Worm (Caenorhabditis elegans) whole organism, early embryonic: ENCODE results near the gene eef-1B.2.

Source experiments
- B0310.2 ChIP-seq: sonication (generic microtip); optimal IDR thresholded peaks from 2 replicates; lab custom pipeline; 2016; ENCODE audit warnings: mild to moderate bottlenecking, missing genetic modification characterization, missing compliant biosample characterization
- aly-1 ChIP-seq: sonication (generic microtip); optimal IDR thresholded peaks from 2 replicates; lab custom pipeline; 2016; ENCODE audit warnings: missing genetic modification characterization, missing compliant biosample characterization
- ama-1 ChIP-seq: fragments of 150-350 bp; optimal IDR thresholded peaks from 2 replicates; lab custom pipeline; 2014
- ceh-13 ChIP-seq: fragments of 200-800 bp; sonication (Bioruptor generic); optimal IDR thresholded peaks from 2 replicates; lab custom pipeline; 2018; ENCODE audit warnings: mild to moderate bottlenecking, missing genetic modification characterization, missing compliant biosample characterization
- ceh-36 ChIP-seq: sonication (generic microtip); optimal IDR thresholded peaks from 2 replicates; lab custom pipeline; 2016; ENCODE audit warnings: missing genetic modification characterization, inconsistent platforms, missing compliant biosample characterization
- flt-1 ChIP-seq: fragments of 200-800 bp; sonication (Bioruptor generic); IDR thresholded peaks from 2 replicates; pipeline ENCODE4 v1.3.6; 2022; ENCODE audit warnings: missing genetic modification characterization, missing compliant biosample characterization
- hmbx-1 ChIP-seq: sonication (generic microtip); optimal IDR thresholded peaks from 2 replicates; lab custom pipeline; 2016; ENCODE audit warnings: mild to moderate bottlenecking, missing genetic modification characterization, missing compliant biosample characterization
- hnd-1 ChIP-seq: sonication (generic microtip); optimal IDR thresholded peaks from 2 replicates; lab custom pipeline; 2016; ENCODE audit warnings: missing genetic modification characterization, missing compliant biosample characterization
- pes-1 ChIP-seq: fragments of 200-800 bp; sonication (Bioruptor generic); IDR thresholded peaks from 2 replicates; pipeline ENCODE4 v1.3.6; 2022; ENCODE audit warnings: missing genetic modification reagents, missing genetic modification characterization, missing compliant biosample characterization
- sea-1 ChIP-seq: fragments of 200-800 bp; sonication (Bioruptor generic); conservative IDR thresholded peaks from 2 replicates; pipeline ENCODE4 v1.3.6; 2022; ENCODE audit warnings: missing genetic modification characterization, missing compliant biosample characterization
- tbx-37 ChIP-seq: fragments of 200-800 bp; sonication (Bioruptor generic); conservative IDR thresholded peaks from 2 replicates; pipeline ENCODE4 v1.3.6; 2022; ENCODE audit warnings: missing genetic modification reagents, missing genetic modification characterization, missing compliant biosample characterization

DNA sequence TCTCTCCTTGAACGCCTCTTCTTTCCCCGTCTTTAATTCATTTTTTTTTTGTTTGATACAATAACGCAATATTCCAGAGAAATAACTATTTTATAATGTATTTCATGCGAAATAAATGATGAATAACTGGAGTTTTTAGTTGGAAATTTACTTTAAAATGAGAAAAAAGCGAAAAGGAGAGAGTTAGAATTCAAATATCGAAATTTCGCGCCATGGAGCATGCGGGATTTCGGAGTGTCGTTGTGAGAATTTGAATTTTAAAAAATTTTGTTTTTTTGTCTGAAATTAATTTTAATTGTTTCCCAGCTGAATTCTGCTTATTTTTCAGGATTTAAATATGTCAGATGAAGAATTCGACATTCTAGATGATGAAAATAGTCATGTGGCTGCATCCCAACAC, 11.7 kb upstream of the eef-1B.2 start, which contains the start of gene fcd-2:
- no peak for TF ChIP-seq B0310.2 (tag; lab: Kevin White, UChicago)
- no peak for TF ChIP-seq ama-1 (lab: Kevin White, UChicago)
- TF ChIP-seq hnd-1, result no peak
- no peak for TF ChIP-seq sea-1
- no peak for TF ChIP-seq tbx-37 (GFP tag; lab: Robert Waterston, UW)
- no peak for TF ChIP-seq ceh-13 (GFP tag; lab: Kevin White, UChicago)
- no peak for TF ChIP-seq hmbx-1
- no peak for TF ChIP-seq ceh-36 (tag; lab: Kevin White, UChicago)
- TF ChIP-seq aly-1 (tag; lab: Kevin White, UChicago), result no peak
- TF ChIP-seq flt-1 (GFP tag; lab: Robert Waterston, UW), result no peak
- TF ChIP-seq pes-1 (GFP tag; lab: Robert Waterston, UW), result no peak
